Worm (Caenorhabditis elegans) whole organism, L1 larva: ENCODE data around the gene tni-3.

ENCODE experiments used
- C16A3.4 ChIP-seq: fragments of 150-350 bp; optimal IDR thresholded peaks from 2 replicates; lab custom pipeline; 2014; ENCODE audit warnings: missing biosample characterization, missing genetic modification characterization
- C34B4.2 ChIP-seq: sonication (generic microtip); optimal IDR thresholded peaks from 2 replicates; lab custom pipeline; 2017; ENCODE audit warnings: mild to moderate bottlenecking, missing genetic modification characterization, missing compliant biosample characterization
- aly-2 ChIP-seq: fragments of 150-350 bp; optimal IDR thresholded peaks from 2 replicates; lab custom pipeline; 2014; ENCODE audit warnings: missing biosample characterization, missing genetic modification characterization
- ama-1 ChIP-seq: fragments of 150-350 bp; optimal IDR thresholded peaks from 2 replicates; lab custom pipeline; 2014
- ceh-63 ChIP-seq: fragments of 200-800 bp; sonication (Bioruptor generic); optimal IDR thresholded peaks from 2 replicates; lab custom pipeline; 2018; ENCODE audit warnings: mild to moderate bottlenecking, missing genetic modification characterization, missing compliant biosample characterization
- ceh-8 ChIP-seq: fragments of 200-800 bp; sonication (Bioruptor generic); optimal IDR thresholded peaks from 2 replicates; lab custom pipeline; 2018; ENCODE audit warnings: mild to moderate bottlenecking, missing genetic modification characterization, moderate library complexity, missing compliant biosample characterization
- ceh-82 ChIP-seq, 3 experiments: fragments of 150-350 bp in 1 of 3; sonication (generic microtip) in 2 of 3; optimal IDR thresholded peaks; 2 replicates each; lab custom pipeline; 2014 to 2017; ENCODE audit warnings: missing biosample characterization in 3 of 3, missing genetic modification characterization in 3 of 3
- dpl-1 ChIP-seq, 3 experiments: fragments of 150-350 bp in 2 of 3; sonication (generic microtip) in 1 of 3; optimal IDR thresholded peaks; 2 replicates each; lab custom pipeline; 2014 to 2017; ENCODE audit warnings: missing biosample characterization in 3 of 3, missing genetic modification characterization in 3 of 3, missing genetic modification reagents in 3 of 3
- efl-1 ChIP-seq, 4 experiments: fragments of 150-350 bp; optimal IDR thresholded peaks in 3 of 4; peaks in 1 of 4; 1 replicate in 1 of 4; 2 replicates in 3 of 4; lab custom pipeline; 2014; ENCODE audit warnings: missing biosample characterization in 2 of 4, missing genetic modification characterization in 2 of 4, missing genetic modification reagents in 2 of 4
- efl-3 ChIP-seq: fragments of 200-800 bp; sonication (Bioruptor generic); optimal IDR thresholded peaks from 2 replicates; lab custom pipeline; 2018; ENCODE audit warnings: mild to moderate bottlenecking, missing genetic modification characterization, missing compliant biosample characterization
- elt-2 ChIP-seq: sonication (generic microtip); optimal IDR thresholded peaks from 2 replicates; lab custom pipeline; 2016; ENCODE audit warnings: missing genetic modification characterization, mild to moderate bottlenecking, inconsistent platforms, missing compliant biosample characterization, missing genetic modification reagents
- ets-5 ChIP-seq: fragments of 200-800 bp; sonication (Bioruptor generic); IDR thresholded peaks from 2 replicates; pipeline ENCODE4 v1.3.6; 2022; ENCODE audit warnings: missing genetic modification characterization, missing compliant biosample characterization
- fkh-8 ChIP-seq: sonication (generic microtip); optimal IDR thresholded peaks from 2 replicates; lab custom pipeline; 2016; ENCODE audit warnings: mild to moderate bottlenecking, missing genetic modification characterization, missing compliant biosample characterization
- fos-1 ChIP-seq: fragments of 150-350 bp; optimal IDR thresholded peaks from 2 replicates; lab custom pipeline; 2014; ENCODE audit warnings: missing biosample characterization, missing genetic modification characterization
- grh-1 ChIP-seq: fragments of 200-800 bp; sonication (Bioruptor generic); IDR thresholded peaks from 2 replicates; pipeline ENCODE4 v1.3.6; 2022; ENCODE audit warnings: missing genetic modification reagents, missing genetic modification characterization, missing compliant biosample characterization
- hlh-17 ChIP-seq: fragments of 200-800 bp; sonication (Bioruptor generic); optimal IDR thresholded peaks from 2 replicates; lab custom pipeline; 2018; ENCODE audit warnings: missing genetic modification characterization, mild to moderate bottlenecking, missing compliant biosample characterization, moderate library complexity, borderline replicate concordance
- hlh-4 ChIP-seq: sonication (generic microtip); optimal IDR thresholded peaks from 2 replicates; lab custom pipeline; 2016; ENCODE audit warnings: mild to moderate bottlenecking, missing genetic modification characterization, missing compliant biosample characterization
- irx-1 ChIP-seq: sonication (generic microtip); optimal IDR thresholded peaks from 2 replicates; lab custom pipeline; 2016; ENCODE audit warnings: missing genetic modification characterization, missing compliant biosample characterization
- isw-1 ChIP-seq: fragments of 200-800 bp; sonication (Bioruptor generic); IDR thresholded peaks from 2 replicates; pipeline ENCODE4 v1.3.6; 2022; ENCODE audit warnings: missing genetic modification characterization, missing compliant biosample characterization
- lin-13 ChIP-seq: fragments of 150-350 bp; optimal IDR thresholded peaks from 2 replicates; lab custom pipeline; 2014; ENCODE audit warnings: missing biosample characterization, missing genetic modification reagents, missing genetic modification characterization
- lin-14 ChIP-seq: fragments of 200-800 bp; sonication (Bioruptor generic); optimal IDR thresholded peaks from 2 replicates; lab custom pipeline; 2018; ENCODE audit warnings: mild to moderate bottlenecking, missing genetic modification characterization, moderate library complexity, missing compliant biosample characterization
- lin-35 ChIP-seq, 2 experiments: fragments of 150-350 bp; optimal IDR thresholded peaks; 2 replicates each; lab custom pipeline; 2014; ENCODE audit warnings: missing biosample characterization in 2 of 2, missing genetic modification characterization in 2 of 2, missing genetic modification reagents in 2 of 2
- lin-39 ChIP-seq: fragments of 150-350 bp; optimal IDR thresholded peaks from 2 replicates; lab custom pipeline; 2014; ENCODE audit warnings: missing biosample characterization, missing genetic modification reagents, missing genetic modification characterization
- lir-3 ChIP-seq: sonication (generic microtip); optimal IDR thresholded peaks from 2 replicates; lab custom pipeline; 2016; ENCODE audit warnings: mild to moderate bottlenecking, missing genetic modification characterization, moderate library complexity, missing compliant biosample characterization; ENCODE audit not compliant: poor library complexity
- mab-9 ChIP-seq: fragments of 200-800 bp; sonication (Bioruptor generic); IDR thresholded peaks from 2 replicates; pipeline ENCODE4 v1.3.6; 2022; ENCODE audit warnings: missing genetic modification reagents, missing genetic modification characterization, missing compliant biosample characterization
- mdl-1 ChIP-seq, 2 experiments: fragments of 150-350 bp; optimal IDR thresholded peaks; 2 replicates each; lab custom pipeline; 2014 to 2017; ENCODE audit warnings: missing biosample characterization in 2 of 2, missing genetic modification characterization in 2 of 2, inconsistent platforms in 1 of 2
- mep-1 ChIP-seq: fragments of 150-350 bp; optimal IDR thresholded peaks from 2 replicates; lab custom pipeline; 2014; ENCODE audit warnings: missing biosample characterization, missing genetic modification characterization
- nhr-19 ChIP-seq: fragments of 200-800 bp; sonication (Bioruptor generic); conservative IDR thresholded peaks from 2 replicates; pipeline ENCODE4 v1.3.6; 2022; ENCODE audit warnings: missing genetic modification characterization, missing compliant biosample characterization
- nhr-20 ChIP-seq: sonication (generic microtip); optimal IDR thresholded peaks from 2 replicates; lab custom pipeline; 2016; ENCODE audit warnings: mild to moderate bottlenecking, missing genetic modification characterization, missing compliant biosample characterization
- nhr-237 ChIP-seq: fragments of 150-350 bp; optimal IDR thresholded peaks from 2 replicates; lab custom pipeline; 2014; ENCODE audit warnings: missing biosample characterization, missing genetic modification characterization
- nhr-28 ChIP-seq: fragments of 150-350 bp; optimal IDR thresholded peaks from 2 replicates; lab custom pipeline; 2014; ENCODE audit warnings: missing biosample characterization, missing genetic modification characterization
- nhr-47 ChIP-seq: sonication (generic microtip); optimal IDR thresholded peaks from 2 replicates; lab custom pipeline; 2016; ENCODE audit warnings: mild to moderate bottlenecking, missing genetic modification characterization, moderate library complexity, missing compliant biosample characterization
- nhr-71 ChIP-seq: sonication (generic microtip); optimal IDR thresholded peaks from 2 replicates; lab custom pipeline; 2016; ENCODE audit warnings: mild to moderate bottlenecking, missing genetic modification characterization, moderate library complexity, missing compliant biosample characterization
- nhr-85 ChIP-seq: sonication (generic microtip); peaks from one replicate; lab custom pipeline; 2016; ENCODE audit warnings: missing genetic modification characterization, inconsistent platforms, missing compliant biosample characterization
- nhr-90 ChIP-seq: sonication (generic microtip); optimal IDR thresholded peaks from 2 replicates; lab custom pipeline; 2016; ENCODE audit warnings: mild to moderate bottlenecking, missing genetic modification characterization, missing compliant biosample characterization; ENCODE audit not compliant: poor library complexity
- pag-3 ChIP-seq: sonication (generic microtip); optimal IDR thresholded peaks from 2 replicates; lab custom pipeline; 2017; ENCODE audit warnings: missing genetic modification characterization, mild to moderate bottlenecking, missing compliant biosample characterization, antibody characterized with exemption, borderline replicate concordance; ENCODE audit not compliant: insufficient read depth
- rnt-1 ChIP-seq: sonication (generic microtip); optimal IDR thresholded peaks from 2 replicates; lab custom pipeline; 2016; ENCODE audit warnings: mild to moderate bottlenecking, missing genetic modification characterization, moderate library complexity, missing compliant biosample characterization
- snpc-4 ChIP-seq: fragments of 150-350 bp; optimal IDR thresholded peaks from 2 replicates; lab custom pipeline; 2014; ENCODE audit warnings: missing biosample characterization, missing genetic modification characterization
- snu-23 ChIP-seq: sonication (generic microtip); optimal IDR thresholded peaks from 2 replicates; lab custom pipeline; 2016; ENCODE audit warnings: missing genetic modification characterization, missing compliant biosample characterization
- sox-4 ChIP-seq: sonication (generic microtip); optimal IDR thresholded peaks from 2 replicates; lab custom pipeline; 2016; ENCODE audit warnings: missing genetic modification characterization, missing compliant biosample characterization
- tlp-1 ChIP-seq: fragments of 150-350 bp; optimal IDR thresholded peaks from 2 replicates; lab custom pipeline; 2014; ENCODE audit warnings: missing biosample characterization, missing genetic modification characterization
- unc-86 ChIP-seq: sonication (generic microtip); optimal IDR thresholded peaks from 2 replicates; lab custom pipeline; 2016; ENCODE audit warnings: missing genetic modification characterization, missing compliant biosample characterization
- vab-15 ChIP-seq: sonication (generic microtip); optimal IDR thresholded peaks from 2 replicates; lab custom pipeline; 2017; ENCODE audit warnings: missing genotype, mild to moderate bottlenecking, missing genetic modification characterization, missing compliant biosample characterization
- ztf-4 ChIP-seq: fragments of 150-350 bp; optimal IDR thresholded peaks from 2 replicates; lab custom pipeline; 2014; ENCODE audit warnings: missing biosample characterization, missing genetic modification characterization

tni-3 gene

DNA sequence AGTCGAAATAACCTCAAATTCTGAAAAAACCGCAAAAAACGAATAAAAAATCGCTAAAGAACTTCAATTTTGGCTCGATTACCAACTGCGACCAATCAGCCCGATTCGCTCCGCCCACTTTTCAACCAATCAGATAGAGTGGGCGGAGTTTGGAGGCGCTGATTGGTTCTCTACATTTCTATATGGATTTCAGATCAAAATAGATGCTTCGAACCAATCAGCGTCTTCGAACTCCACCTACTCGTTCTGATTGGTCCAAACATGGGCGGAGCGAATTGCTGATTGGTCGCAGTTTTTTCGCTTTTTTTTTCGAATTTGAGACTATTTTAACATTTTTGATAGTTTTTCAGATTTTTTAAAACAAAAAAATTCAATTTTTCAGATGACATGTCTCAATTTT, 26.8 kb downstream of the tni-3 start:
- no peak for TF ChIP-seq vab-15
- no peak for TF ChIP-seq nhr-85 (tag; lab: Kevin White, UChicago)
- no peak for TF ChIP-seq ceh-8 (GFP tag; lab: Kevin White, UChicago)
- TF ChIP-seq mab-9 (GFP tag; lab: Robert Waterston, UW): no peak
- TF ChIP-seq lin-13: no peak
- no peak for TF ChIP-seq C34B4.2 (tag; lab: Kevin White, UChicago)
- no peak for TF ChIP-seq fos-1 (tag; lab: Kevin White, UChicago)
- TF ChIP-seq nhr-71: no peak

DNA sequence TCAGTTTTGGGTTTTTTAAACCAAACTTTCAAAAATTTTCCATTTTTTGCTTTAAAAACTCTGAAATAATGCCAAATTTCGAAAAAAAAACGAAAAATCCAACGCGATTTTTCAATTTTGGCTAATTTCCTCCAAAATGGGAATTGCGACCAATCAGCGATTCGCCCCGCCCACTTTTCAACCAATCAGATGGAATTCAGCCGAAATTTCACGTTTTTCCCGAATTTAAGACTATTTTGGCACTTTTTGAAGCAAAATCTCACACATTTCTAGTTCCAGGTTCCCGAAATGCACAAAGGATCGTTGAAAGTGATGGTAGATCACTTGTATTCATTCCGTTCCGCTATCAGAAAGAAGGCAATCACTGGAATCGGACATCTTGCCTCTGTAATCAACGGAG, 30.1 kb downstream of the tni-3 start:
- TF ChIP-seq tlp-1 (no peak), grh-1 (GFP tag; lab: Robert Waterston, UW) (no peak), mab-9 (GFP tag; lab: Robert Waterston, UW) (no peak), efl-3 (no peak), dpl-1 (GFP tag; optimal IDR thresholded peaks at IDR 0.05; lab: Kevin White, UChicago) (no peak), mep-1 (tag; lab: Kevin White, UChicago) (no peak), hlh-4 (tag; lab: Kevin White, UChicago) (no peak), nhr-71 (no peak), nhr-47 (tag; lab: Kevin White, UChicago) (no peak), nhr-20 (tag; lab: Kevin White, UChicago) (no peak), rnt-1 (tag; lab: Kevin White, UChicago) (no peak)

DNA sequence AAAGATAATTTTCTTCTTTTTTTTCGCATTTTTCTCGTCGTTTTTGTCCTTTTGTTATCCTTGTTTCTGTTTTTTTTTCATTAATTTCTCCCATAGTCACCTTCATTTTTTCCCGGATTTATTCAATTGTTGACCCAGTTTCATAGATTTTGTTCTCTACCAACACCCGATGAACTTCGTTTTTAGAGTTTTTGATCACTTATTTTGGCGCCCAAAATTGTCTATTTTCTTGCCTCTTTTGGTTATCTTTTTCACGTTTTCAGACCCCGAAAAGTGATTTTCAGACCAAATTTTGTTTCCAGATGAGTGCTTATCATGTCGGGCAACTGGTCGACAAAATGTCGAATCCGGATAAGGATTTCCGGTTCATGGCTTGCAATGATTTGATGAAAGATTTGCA, 32.4 kb downstream of the tni-3 start, which contains the start of gene cand-1:
cand-1 (plus strand) TSS at position 301 of the 400 bp plus-strand sequence.
- no peak for TF ChIP-seq nhr-20 (tag; lab: Kevin White, UChicago)
- TF ChIP-seq nhr-28 (tag; lab: Kevin White, UChicago): no peak
- TF ChIP-seq ceh-82 (tag; optimal IDR thresholded peaks at IDR 0.05; lab: Kevin White, UChicago): no peak

DNA sequence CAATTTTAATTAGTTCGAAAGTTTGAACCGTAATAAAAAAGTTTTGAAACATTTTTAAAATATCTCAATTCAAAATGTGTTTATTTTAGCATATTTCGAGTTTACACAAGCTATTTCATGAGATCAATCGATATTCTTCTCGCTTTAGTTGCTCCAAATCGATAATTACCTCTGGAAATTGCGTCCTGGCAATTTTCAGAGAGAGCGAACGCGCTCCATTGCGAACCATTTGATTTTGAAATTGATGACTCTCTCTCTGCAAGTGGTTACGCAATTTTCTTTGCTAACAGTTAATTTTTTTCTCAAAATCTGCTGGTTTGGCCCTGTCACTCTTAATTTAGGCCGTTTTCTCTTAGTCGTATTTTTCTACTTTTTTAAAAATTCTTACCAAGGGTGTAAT, 34.4 kb downstream of the tni-3 start:
- no peak for TF ChIP-seq lir-3 (tag; lab: Kevin White, UChicago)
- TF ChIP-seq lin-35 (GFP tag; optimal IDR thresholded peaks at IDR 0.05; lab: Kevin White, UChicago): peak in 1 of 2 experiments; percentile 12

DNA sequence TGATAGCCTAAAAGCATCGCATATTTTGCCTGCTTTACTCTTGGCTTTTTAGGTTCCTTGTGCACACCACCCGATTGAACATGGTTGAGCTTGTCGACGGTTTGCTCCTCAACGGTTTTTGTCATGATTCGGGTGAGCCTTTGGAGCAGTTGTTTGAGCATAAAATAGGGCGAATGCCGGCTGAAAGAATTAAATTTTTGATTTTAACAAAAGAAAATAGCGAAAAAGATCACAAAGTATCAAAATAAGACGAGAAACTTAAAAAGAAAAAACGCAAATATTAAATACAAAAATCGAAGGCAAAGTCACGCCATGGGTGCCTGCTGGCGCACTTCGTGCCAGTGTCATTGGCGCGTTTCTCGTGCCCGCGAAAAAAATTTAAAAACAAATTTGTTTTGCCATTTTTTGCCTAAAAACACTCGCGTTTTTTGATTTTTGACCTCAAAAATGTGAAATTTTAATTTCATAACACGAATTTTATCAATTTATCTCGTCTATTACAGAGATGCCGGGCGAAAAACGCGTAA, 40.0 kb downstream of the tni-3 start, which contains the start of the genes ctps-1 and pus-1:
ctps-1 (plus strand) TSS at position 51 of the 527 bp plus-strand sequence.
pus-1 (minus strand) TSS at position 125 of the 527 bp plus-strand sequence.
- TF ChIP-seq lin-13 (peak; percentile 70), isw-1 (peak; percentile 60), pag-3 (tag; lab: Kevin White, UChicago) (no peak), lin-14 (GFP tag; lab: Kevin White, UChicago) (peak; percentile 67), hlh-17 (GFP tag; lab: Kevin White, UChicago) (no peak), unc-86 (tag; lab: Kevin White, UChicago) (peak; percentile 27), elt-2 (tag; lab: Kevin White, UChicago) (peak; percentile 18), C16A3.4 (peak; percentile 65), sox-4 (tag; lab: Kevin White, UChicago) (no peak), aly-2 (tag; lab: Kevin White, UChicago) (peak; percentile 40), nhr-237 (tag; lab: Kevin White, UChicago) (no peak), snu-23 (GFP tag; lab: Kevin White, UChicago) (peak; percentile 80), mep-1 (tag; lab: Kevin White, UChicago) (peak; percentile 73), nhr-90 (tag; lab: Kevin White, UChicago) (peak; percentile 70), ets-5 (GFP tag; lab: Robert Waterston, UW) (no peak), efl-1 (optimal IDR thresholded peaks at IDR 0.05; lab: Kevin White, UChicago) (peak; percentile 75 to 81), efl-1 (GFP tag; optimal IDR thresholded peaks at IDR 0.05 in 1 of 2; lab: Kevin White, UChicago) (peak; percentile 82 to 98), ceh-8 (GFP tag; lab: Kevin White, UChicago) (no peak), ama-1 (lab: Kevin White, UChicago) (peak; percentile 56), snpc-4 (peak; percentile 84), fkh-8 (tag; lab: Kevin White, UChicago) (no peak), ceh-63 (GFP tag; lab: Kevin White, UChicago) (no peak), irx-1 (tag; lab: Kevin White, UChicago) (peak; percentile 73), ztf-4 (tag; lab: Kevin White, UChicago) (no peak), mdl-1 (tag; optimal IDR thresholded peaks at IDR 0.05; lab: Kevin White, UChicago) (peak in 1 of 2 experiments; percentile 68), lin-39 (tag; lab: Kevin White, UChicago) (peak; percentile 67), nhr-19 (peak; percentile 78)
